Worm (Caenorhabditis elegans) whole organism, L2 larva: ENCODE measurements around the gene atf-4.

Experiments
- C34F6.9 ChIP-seq: fragments of 150-350 bp; optimal IDR thresholded peaks from 2 replicates; lab custom pipeline; 2014; ENCODE audit warnings: missing biosample characterization, missing genetic modification characterization
- R02D3.7 ChIP-seq: fragments of 150-350 bp; optimal IDR thresholded peaks from 2 replicates; lab custom pipeline; 2014; ENCODE audit warnings: missing biosample characterization, missing genetic modification characterization
- Y55F3AM.14 ChIP-seq: fragments of 200-800 bp; sonication (Bioruptor generic); optimal IDR thresholded peaks from 2 replicates; lab custom pipeline; 2018; ENCODE audit warnings: mild to moderate bottlenecking, missing genetic modification characterization, missing compliant biosample characterization
- ZK546.5 ChIP-seq: sonication (generic microtip); optimal IDR thresholded peaks from 2 replicates; lab custom pipeline; 2017; ENCODE audit warnings: missing biosample characterization, missing genetic modification characterization
- alr-1 ChIP-seq: fragments of 150-350 bp; optimal IDR thresholded peaks from 2 replicates; lab custom pipeline; 2014; ENCODE audit warnings: missing biosample characterization, missing genetic modification characterization
- ama-1 ChIP-seq: fragments of 150-350 bp; optimal IDR thresholded peaks from 2 replicates; lab custom pipeline; 2018; ENCODE audit warnings: inconsistent platforms
- blmp-1 ChIP-seq: sonication (generic microtip); optimal IDR thresholded peaks from 2 replicates; lab custom pipeline; 2017; ENCODE audit warnings: missing genetic modification characterization, mild to moderate bottlenecking, missing compliant biosample characterization, antibody characterized with exemption, moderate library complexity; ENCODE audit not compliant: insufficient read depth
- crh-2 ChIP-seq: sonication (generic microtip); optimal IDR thresholded peaks from 2 replicates; lab custom pipeline; 2017; ENCODE audit warnings: missing biosample characterization, missing genetic modification characterization
- egl-27 ChIP-seq: sonication (generic microtip); optimal IDR thresholded peaks from 3 replicates; lab custom pipeline; 2017; ENCODE audit warnings: missing biosample characterization, missing genetic modification reagents, missing genetic modification characterization
- elt-1 ChIP-seq: fragments of 150-350 bp; optimal IDR thresholded peaks from 2 replicates; lab custom pipeline; 2014; ENCODE audit warnings: missing biosample characterization, missing genetic modification characterization
- fos-1 ChIP-seq: fragments of 150-350 bp; optimal IDR thresholded peaks from 2 replicates; lab custom pipeline; 2014; ENCODE audit warnings: missing biosample characterization, missing genetic modification characterization
- lin-11 ChIP-seq: fragments of 150-350 bp; sonication (generic microtip); optimal IDR thresholded peaks from 2 replicates; lab custom pipeline; 2014; ENCODE audit warnings: missing biosample characterization, missing genetic modification characterization, inconsistent platforms, mixed read lengths
- lin-13 ChIP-seq: fragments of 150-350 bp; optimal IDR thresholded peaks from 2 replicates; lab custom pipeline; 2014; ENCODE audit warnings: missing biosample characterization, missing genetic modification reagents, missing genetic modification characterization
- mab-5 ChIP-seq: fragments of 150-350 bp; optimal IDR thresholded peaks from 2 replicates; lab custom pipeline; 2014; ENCODE audit warnings: missing biosample characterization, missing genetic modification characterization
- mbf-1 ChIP-seq: sonication (generic microtip); optimal IDR thresholded peaks from 2 replicates; lab custom pipeline; 2017; ENCODE audit warnings: missing biosample characterization, missing genetic modification characterization
- nhr-129 ChIP-seq: fragments of 150-350 bp; optimal IDR thresholded peaks from 2 replicates; lab custom pipeline; 2014; ENCODE audit warnings: missing biosample characterization, missing genetic modification characterization
- nhr-21 ChIP-seq: fragments of 150-350 bp; optimal IDR thresholded peaks from 2 replicates; lab custom pipeline; 2014; ENCODE audit warnings: missing biosample characterization, missing genetic modification characterization
- nhr-23 ChIP-seq: fragments of 150-350 bp; optimal IDR thresholded peaks from 2 replicates; lab custom pipeline; 2014; ENCODE audit warnings: missing biosample characterization, missing genetic modification reagents, missing genetic modification characterization
- nhr-237 ChIP-seq: fragments of 150-350 bp; optimal IDR thresholded peaks from 2 replicates; lab custom pipeline; 2014; ENCODE audit warnings: missing biosample characterization, missing genetic modification characterization
- nhr-6 ChIP-seq: fragments of 150-350 bp; optimal IDR thresholded peaks from 2 replicates; lab custom pipeline; 2014; ENCODE audit warnings: missing biosample characterization, missing genetic modification characterization
- peb-1 ChIP-seq: fragments of 150-350 bp; optimal IDR thresholded peaks from 2 replicates; lab custom pipeline; 2014; ENCODE audit warnings: missing biosample characterization, missing genetic modification characterization
- sem-4 ChIP-seq: fragments of 150-350 bp; optimal IDR thresholded peaks from 2 replicates; lab custom pipeline; 2014; ENCODE audit warnings: missing biosample characterization, missing genetic modification reagents, missing genetic modification characterization
- skn-1 ChIP-seq: sonication (generic microtip); optimal IDR thresholded peaks from 2 replicates; lab custom pipeline; 2017; ENCODE audit warnings: missing biosample characterization, missing genetic modification characterization
- sma-3 ChIP-seq: sonication (generic microtip); optimal IDR thresholded peaks from 2 replicates; lab custom pipeline; 2016; ENCODE audit warnings: missing genetic modification reagents, missing genetic modification characterization, missing compliant biosample characterization
- sma-9 ChIP-seq, 2 experiments: fragments of 150-350 bp in 1 of 2; sonication (generic microtip) in 1 of 2; optimal IDR thresholded peaks; 2 replicates each; lab custom pipeline; 2014 to 2016; ENCODE audit warnings: missing genetic modification characterization in 2 of 2, mild to moderate bottlenecking in 1 of 2, missing biosample characterization in 1 of 2, missing compliant biosample characterization in 1 of 2, missing genetic modification reagents in 1 of 2, moderate library complexity in 1 of 2
- snpc-4 ChIP-seq: fragments of 150-350 bp; optimal IDR thresholded peaks from 2 replicates; lab custom pipeline; 2014; ENCODE audit warnings: missing biosample characterization, missing genetic modification characterization
- unc-39 ChIP-seq: fragments of 150-350 bp; optimal IDR thresholded peaks from 2 replicates; lab custom pipeline; 2014; ENCODE audit warnings: missing biosample characterization, missing genetic modification characterization
- unc-55 ChIP-seq: fragments of 150-350 bp; sonication (generic microtip); optimal IDR thresholded peaks from 3 replicates; lab custom pipeline; 2014; ENCODE audit warnings: missing biosample characterization, missing genetic modification reagents, missing genetic modification characterization
- ztf-1 ChIP-seq: fragments of 200-800 bp; sonication (Bioruptor generic); conservative IDR thresholded peaks from 2 replicates; pipeline ENCODE4 v1.3.6; 2022; ENCODE audit warnings: missing genetic modification characterization, missing compliant biosample characterization
- ztf-11 ChIP-seq: sonication (generic microtip); optimal IDR thresholded peaks from 2 replicates; lab custom pipeline; 2017; ENCODE audit warnings: missing biosample characterization, missing genetic modification characterization
- ztf-4 ChIP-seq: fragments of 150-350 bp; optimal IDR thresholded peaks from 2 replicates; lab custom pipeline; 2014; ENCODE audit warnings: missing biosample characterization, missing genetic modification characterization

atf-4 gene

DNA sequence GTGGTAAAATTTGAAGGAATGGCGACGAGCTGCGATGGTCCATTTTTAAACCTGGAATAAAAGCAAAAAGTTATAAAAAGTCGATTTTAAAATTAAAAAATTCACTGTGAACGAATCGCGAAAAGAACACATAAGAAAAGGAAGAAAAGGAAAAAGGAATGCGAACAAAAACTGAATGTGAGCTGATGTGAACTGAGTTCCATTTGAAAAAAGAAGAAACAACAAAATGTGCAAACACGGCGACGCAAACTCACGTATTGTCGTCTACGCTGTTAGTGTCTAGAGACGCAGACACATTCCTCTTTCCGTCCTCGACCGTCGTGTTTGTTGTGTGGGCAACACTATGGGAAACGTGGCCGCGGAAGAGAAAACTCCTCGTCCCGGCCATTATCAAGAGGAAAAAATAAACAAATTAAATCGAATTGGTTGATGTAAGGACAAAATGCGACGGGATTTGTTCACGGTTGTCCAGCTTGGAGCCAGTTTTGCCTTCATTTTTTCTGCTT, 43.2 kb upstream of the atf-4 start, which contains the start of the genes C27C12.1 and C27C12.4 (continued):
- TF ChIP-seq nhr-6 (tag; lab: Kevin White, UChicago) = peak; percentile 70

DNA sequence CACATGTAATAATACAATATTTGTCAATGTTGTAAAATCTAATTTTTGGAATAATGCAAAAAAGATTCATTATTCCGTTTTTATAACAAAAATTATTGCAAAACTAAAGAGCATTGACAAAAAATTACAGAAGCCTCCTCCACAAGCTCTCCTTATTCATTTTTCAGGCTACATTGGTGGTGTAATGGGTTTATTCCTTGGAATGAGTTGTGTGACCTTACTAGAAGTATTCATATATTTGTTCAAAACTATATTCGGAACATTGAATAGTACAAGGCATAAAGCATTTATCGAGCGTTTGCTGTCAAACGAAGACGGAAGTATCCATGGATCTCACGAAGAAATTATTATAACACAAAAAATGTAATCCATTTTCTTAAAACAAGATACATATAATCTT, 41.3 kb upstream of the atf-4 start:
- TF ChIP-seq sma-9 (GFP tag; optimal IDR thresholded peaks at IDR 0.05; lab: Kevin White, UChicago) (no peak), sma-9 (tag; optimal IDR thresholded peaks at IDR 0.05; lab: Kevin White, UChicago) (no peak), egl-27 (no peak), elt-1 (no peak), Y55F3AM.14 (GFP tag; lab: Kevin White, UChicago) (no peak), snpc-4 (tag; lab: Kevin White, UChicago) (no peak), mab-5 (no peak), peb-1 (no peak)

DNA sequence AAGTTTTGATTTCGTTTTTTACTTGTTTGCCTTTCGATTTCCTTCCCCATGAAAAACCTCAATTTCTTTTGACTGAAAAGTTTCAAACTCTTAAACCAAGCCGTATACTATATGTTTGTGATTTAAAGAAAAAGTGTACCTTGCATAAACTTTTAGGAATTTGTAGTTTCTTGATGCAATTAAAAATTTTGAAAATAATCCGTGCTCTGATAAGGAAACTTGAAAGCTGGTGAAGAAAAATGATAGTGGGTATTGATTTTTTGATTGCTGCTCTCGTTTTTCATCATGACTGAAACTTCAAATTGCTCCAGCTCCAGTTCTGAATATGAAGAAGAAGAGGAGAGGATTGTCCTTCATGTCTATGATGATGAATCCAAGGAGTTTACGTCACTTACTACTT, 38.4 kb upstream of the atf-4 start, which contains the start of gene acd-3:
Gene acd-3 (plus strand): TSS at position 222 of the 400 bp plus-strand sequence.
- TF ChIP-seq C34F6.9 (tag; lab: Kevin White, UChicago) (no peak), crh-2 (tag; lab: Kevin White, UChicago) (peak; percentile 34), sem-4 (tag; lab: Kevin White, UChicago) (no peak), lin-11 (tag; lab: Kevin White, UChicago) (no peak), nhr-21 (tag; lab: Kevin White, UChicago) (no peak), fos-1 (tag; lab: Kevin White, UChicago) (peak; percentile 50), alr-1 (tag; lab: Kevin White, UChicago) (no peak)

DNA sequence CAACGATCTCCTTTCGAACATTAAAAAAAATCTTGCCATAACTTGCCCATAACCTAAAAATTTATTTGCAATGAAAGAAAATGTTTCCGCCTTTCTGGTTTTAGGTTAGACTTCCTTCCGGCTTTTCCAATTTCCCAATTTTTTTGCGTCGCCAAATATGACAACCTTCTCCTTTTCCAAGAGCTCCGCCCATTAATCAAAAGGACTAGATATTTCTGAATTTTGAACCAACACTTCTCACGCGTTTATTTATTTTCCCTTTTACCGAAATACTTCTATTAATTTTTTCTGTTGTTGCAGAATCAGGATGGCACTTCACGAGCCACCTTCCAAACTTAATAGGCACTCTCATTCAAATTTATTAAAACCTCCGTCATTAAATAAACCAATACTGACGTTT, 35.0 kb upstream of the atf-4 start, which contains the start of gene egrh-1:
Gene egrh-1 (plus strand): TSS at position 301 of the 400 bp plus-strand sequence.
- TF ChIP-seq unc-39 (tag; lab: Kevin White, UChicago) (no peak), blmp-1 (tag; lab: Kevin White, UChicago) (no peak), mbf-1 (tag; lab: Kevin White, UChicago) (no peak), unc-55 (GFP tag; lab: Kevin White, UChicago) (no peak), ztf-1 (GFP tag; lab: Robert Waterston, UW) (no peak), lin-11 (tag; lab: Kevin White, UChicago) (no peak), skn-1 (tag; lab: Kevin White, UChicago) (no peak), crh-2 (tag; lab: Kevin White, UChicago) (no peak), ama-1 (lab: Kevin White, UChicago) (no peak), nhr-237 (tag; lab: Kevin White, UChicago) (no peak), lin-13 (GFP tag; lab: Kevin White, UChicago) (no peak), nhr-6 (tag; lab: Kevin White, UChicago) (no peak), R02D3.7 (no peak)

DNA sequence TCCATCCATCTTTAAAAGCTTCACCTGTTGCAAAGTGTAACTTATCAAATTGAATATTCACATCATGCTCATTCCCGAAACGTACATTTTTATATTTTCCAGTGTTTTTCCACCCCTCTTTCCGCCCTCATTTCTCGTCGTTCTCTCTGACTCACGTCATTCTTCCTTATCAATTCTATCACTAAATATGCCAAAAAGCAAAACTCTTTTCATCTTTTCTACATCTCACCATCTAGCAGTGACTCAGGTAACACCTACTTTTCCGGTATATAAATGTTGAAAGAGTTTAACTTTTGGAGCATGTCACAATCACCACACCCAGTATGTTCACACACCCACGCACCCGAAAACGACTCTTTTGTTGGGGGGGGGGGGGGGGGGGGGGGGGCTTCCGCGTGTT, 33.9 kb upstream of the atf-4 start:
- TF ChIP-seq blmp-1 (tag; lab: Kevin White, UChicago) = no peak
- TF ChIP-seq nhr-129 (tag; lab: Kevin White, UChicago) = no peak
- TF ChIP-seq nhr-6 (tag; lab: Kevin White, UChicago) = no peak
- TF ChIP-seq alr-1 (tag; lab: Kevin White, UChicago) = no peak
- TF ChIP-seq Y55F3AM.14 (GFP tag; lab: Kevin White, UChicago) = no peak
- no peak for TF ChIP-seq sma-3 (GFP tag; lab: Kevin White, UChicago)
- peak; percentile 81 for TF ChIP-seq fos-1 (tag; lab: Kevin White, UChicago)
- peak; percentile 14 for TF ChIP-seq sma-9 (GFP tag; optimal IDR thresholded peaks at IDR 0.05; lab: Kevin White, UChicago)
- TF ChIP-seq sma-9 (tag; optimal IDR thresholded peaks at IDR 0.05; lab: Kevin White, UChicago) = no peak
- TF ChIP-seq ZK546.5 (tag; lab: Kevin White, UChicago) = no peak
- no peak for TF ChIP-seq R02D3.7
- TF ChIP-seq sem-4 (tag; lab: Kevin White, UChicago) = no peak
- no peak for TF ChIP-seq nhr-23 (tag; lab: Kevin White, UChicago)
- TF ChIP-seq lin-13 (GFP tag; lab: Kevin White, UChicago) = no peak
- no peak for TF ChIP-seq ztf-11
- no peak for TF ChIP-seq nhr-237 (tag; lab: Kevin White, UChicago)

DNA sequence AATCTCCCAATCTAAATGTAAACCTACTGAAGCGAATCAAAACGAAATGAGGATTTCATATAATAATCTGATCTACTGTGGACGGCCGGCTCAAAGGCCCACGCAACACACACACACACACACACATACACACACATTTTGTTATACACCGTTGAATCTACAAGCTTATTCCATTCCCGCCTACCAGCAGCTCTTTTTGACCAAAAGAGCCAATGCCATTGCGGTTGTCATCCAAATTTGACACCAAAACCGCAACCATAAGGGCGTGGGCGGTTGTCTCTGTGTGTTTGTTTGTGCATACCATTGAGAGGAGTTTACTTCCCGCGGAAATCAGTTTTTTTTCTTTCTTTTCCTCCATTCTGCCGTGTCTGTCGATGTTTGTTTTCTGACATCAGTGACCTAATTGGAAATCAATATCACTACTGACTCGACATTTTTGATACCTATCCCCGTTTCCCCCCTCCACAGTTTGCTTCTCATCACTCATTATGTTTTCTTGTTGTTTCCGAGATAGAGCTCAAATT, 32.3 kb upstream of the atf-4 start:
- TF ChIP-seq mbf-1 (tag; lab: Kevin White, UChicago) (no peak), sma-3 (GFP tag; lab: Kevin White, UChicago) (no peak), skn-1 (tag; lab: Kevin White, UChicago) (no peak), lin-11 (tag; lab: Kevin White, UChicago) (no peak), ztf-4 (no peak)
- TF ChIP-seq, all 48 proteins: peak for 0
